Fruit fly (Drosophila melanogaster) whole organism, embryonic: ENCODE data around the gene CG7728.

Experiments used
- Ada2b ChIP-seq: fragments of 200-800 bp; sonication (Bioruptor generic); IDR thresholded peaks from 2 replicates; pipeline ENCODE4 v1.3.6; 2022; ENCODE audit warnings: missing biosample characterization, missing genetic modification characterization
- Atf3 ChIP-seq: fragments of 200-800 bp; sonication (Bioruptor generic); optimal IDR thresholded peaks from 3 replicates; lab custom pipeline; 2016; ENCODE audit warnings: missing biosample characterization, missing genetic modification characterization
- Awh ChIP-seq: fragments of 200-800 bp; sonication (Bioruptor generic); IDR thresholded peaks from 2 replicates; pipeline ENCODE4, ENCODE4 v1.3.6; 2022; ENCODE audit warnings: missing biosample characterization, missing genetic modification characterization
- CG10462 ChIP-seq: fragments of 200-800 bp; sonication (Bioruptor generic); optimal IDR thresholded peaks from 2 replicates; lab custom pipeline; 2016; ENCODE audit warnings: missing biosample characterization, missing genetic modification characterization
- CG12071 ChIP-seq: fragments of 200-800 bp; sonication (Bioruptor generic); optimal IDR thresholded peaks from 3 replicates; lab custom pipeline; 2018; ENCODE audit warnings: missing biosample characterization, mild to moderate bottlenecking, missing genetic modification characterization
- CG12104 ChIP-seq: fragments of 200-800 bp; sonication (Bioruptor generic); optimal IDR thresholded peaks from 3 replicates; lab custom pipeline; 2016; ENCODE audit warnings: missing biosample characterization, missing genetic modification characterization
- CG14441 ChIP-seq: fragments of 200-800 bp; sonication (Bioruptor generic); IDR thresholded peaks from 2 replicates; pipeline ENCODE4 v1.3.6; 2022; ENCODE audit warnings: missing biosample characterization, missing genetic modification characterization
- CG17328 ChIP-seq: fragments of 200-800 bp; sonication (Bioruptor generic); IDR thresholded peaks from 2 replicates; pipeline ENCODE4 v1.3.6; 2022; ENCODE audit warnings: missing biosample characterization, missing genetic modification characterization
- CG17802 ChIP-seq: fragments of 200-800 bp; sonication (Bioruptor generic); optimal IDR thresholded peaks from 2 replicates; lab custom pipeline; 2018; ENCODE audit warnings: missing biosample characterization, mild to moderate bottlenecking, missing genetic modification characterization, moderate library complexity
- CG2120 ChIP-seq: fragments of 200-800 bp; sonication (Bioruptor generic); optimal IDR thresholded peaks from 3 replicates; lab custom pipeline; 2016; ENCODE audit warnings: missing biosample characterization, missing genetic modification characterization
- CG32767 ChIP-seq: fragments of 200-800 bp; sonication (Bioruptor generic); IDR thresholded peaks from 2 replicates; pipeline ENCODE4 v1.3.6; 2022; ENCODE audit warnings: missing biosample characterization, missing genetic modification characterization
- CG4424 ChIP-seq: fragments of 200-800 bp; sonication (Bioruptor generic); optimal IDR thresholded peaks from 3 replicates; lab custom pipeline; 2016; ENCODE audit warnings: missing biosample characterization, missing genetic modification characterization
- CG5953 ChIP-seq: fragments of 200-800 bp; sonication (Bioruptor generic); IDR thresholded peaks from 2 replicates; pipeline ENCODE4 v1.3.6; 2022; ENCODE audit warnings: missing biosample characterization, missing genetic modification characterization
- CG6254 ChIP-seq: fragments of 200-800 bp; sonication (Bioruptor generic); optimal IDR thresholded peaks from 3 replicates; lab custom pipeline; 2017; ENCODE audit warnings: mild to moderate bottlenecking, missing biosample characterization, missing genetic modification reagents, missing genetic modification characterization
- CG7271 ChIP-seq: fragments of 200-800 bp; sonication (Bioruptor generic); optimal IDR thresholded peaks from 2 replicates; lab custom pipeline; 2018; ENCODE audit warnings: missing biosample characterization, mild to moderate bottlenecking, missing genetic modification characterization, moderate library complexity
- CG7556 ChIP-seq: fragments of 200-800 bp; sonication (Bioruptor generic); optimal IDR thresholded peaks from 2 replicates; lab custom pipeline; 2017; ENCODE audit warnings: missing biosample characterization, mild to moderate bottlenecking, missing genetic modification characterization
- CG7839 ChIP-seq: fragments of 200-800 bp; sonication (Bioruptor generic); optimal IDR thresholded peaks from 3 replicates; lab custom pipeline; 2018; ENCODE audit warnings: missing biosample characterization, mild to moderate bottlenecking, missing genetic modification characterization, moderate library complexity
- CG7963 ChIP-seq: fragments of 200-800 bp; sonication (Bioruptor generic); IDR thresholded peaks from 3 replicates; pipeline ENCODE4 v1.3.6; 2022; ENCODE audit warnings: missing biosample characterization, missing genetic modification characterization; ENCODE audit not compliant: partially characterized antibody
- CG8281 ChIP-seq: fragments of 200-800 bp; sonication (Bioruptor generic); optimal IDR thresholded peaks from 2 replicates; lab custom pipeline; 2018; ENCODE audit warnings: missing biosample characterization, mild to moderate bottlenecking, missing genetic modification characterization, moderate library complexity
- Camta ChIP-seq: fragments of 200-800 bp; sonication (Bioruptor generic); optimal IDR thresholded peaks from 2 replicates; lab custom pipeline; 2016; ENCODE audit warnings: missing biosample characterization, missing genetic modification characterization
- D ChIP-seq, 2 experiments: fragments of 200-800 bp in 1 of 2; fragments of >200 bp in 1 of 2; sonication (Bioruptor generic) in 1 of 2; optimal IDR thresholded peaks; 2 replicates in 1 of 2; 3 replicates in 1 of 2; lab custom pipeline; 2017; ENCODE audit warnings: mild to moderate bottlenecking in 1 of 2, missing biosample characterization in 1 of 2, missing genetic modification characterization in 1 of 2, missing genetic modification reagents in 1 of 2
- H2.0 ChIP-seq: fragments of 200-800 bp; sonication (Bioruptor generic); IDR thresholded peaks from 2 replicates; pipeline ENCODE4 v1.3.6; 2022; ENCODE audit warnings: missing biosample characterization, missing genetic modification characterization
- Hmx ChIP-seq: fragments of 200-800 bp; sonication (Bioruptor generic); optimal IDR thresholded peaks from 2 replicates; lab custom pipeline; 2016; ENCODE audit warnings: missing biosample characterization, missing genetic modification characterization
- Jarid2 ChIP-seq: fragments of 200-800 bp; sonication (Bioruptor generic); optimal IDR thresholded peaks from 3 replicates; lab custom pipeline; 2017; ENCODE audit warnings: mild to moderate bottlenecking, missing biosample characterization, missing genetic modification reagents, missing genetic modification characterization
- Nf-YB ChIP-seq: fragments of 200-800 bp; sonication (Bioruptor generic); optimal IDR thresholded peaks from 3 replicates; lab custom pipeline; 2019; ENCODE audit warnings: missing biosample characterization, mild to moderate bottlenecking, missing genetic modification characterization, moderate library complexity
- PHDP ChIP-seq: fragments of 200-800 bp; sonication (Bioruptor generic); optimal IDR thresholded peaks from 3 replicates; lab custom pipeline; 2018; ENCODE audit warnings: missing biosample characterization, mild to moderate bottlenecking, missing genetic modification characterization, moderate library complexity
- YL-1 ChIP-seq: fragments of 200-800 bp; sonication (Bioruptor generic); optimal IDR thresholded peaks from 3 replicates; lab custom pipeline; 2017; ENCODE audit warnings: missing biosample characterization, mild to moderate bottlenecking, missing genetic modification characterization
- ac ChIP-seq: fragments of 200-800 bp; sonication (Bioruptor generic); optimal IDR thresholded peaks from 3 replicates; lab custom pipeline; 2017; ENCODE audit warnings: missing biosample characterization, mild to moderate bottlenecking, missing genetic modification characterization
- ara ChIP-seq: fragments of 200-800 bp; sonication (Bioruptor generic); IDR thresholded peaks from 2 replicates; pipeline ENCODE4 v1.3.6; 2022; ENCODE audit warnings: missing biosample characterization, missing genetic modification characterization
- ase ChIP-seq: fragments of 200-800 bp; sonication (Bioruptor generic); IDR thresholded peaks from 3 replicates; pipeline ENCODE4 v1.3.6; 2022; ENCODE audit warnings: missing biosample characterization, missing genetic modification characterization
- bcd ChIP-seq: fragments of 200-800 bp; sonication (Bioruptor generic); optimal IDR thresholded peaks from 2 replicates; lab custom pipeline; 2017; ENCODE audit warnings: missing biosample characterization, mild to moderate bottlenecking, missing genetic modification characterization
- bigmax ChIP-seq: fragments of 200-800 bp; sonication (Bioruptor generic); optimal IDR thresholded peaks from 2 replicates; lab custom pipeline; 2018; ENCODE audit warnings: missing biosample characterization, mild to moderate bottlenecking, missing genetic modification characterization
- br ChIP-seq: fragments of >200 bp; optimal IDR thresholded peaks from 2 replicates; lab custom pipeline; 2017
- fd96Cb ChIP-seq: fragments of 200-800 bp; sonication (Bioruptor generic); optimal IDR thresholded peaks from 2 replicates; lab custom pipeline; 2018; ENCODE audit warnings: missing biosample characterization, mild to moderate bottlenecking, missing genetic modification characterization, moderate library complexity
- gem ChIP-seq: fragments of 200-800 bp; sonication (Bioruptor generic); optimal IDR thresholded peaks from 2 replicates; lab custom pipeline; 2019; ENCODE audit warnings: missing biosample characterization, mild to moderate bottlenecking, missing genetic modification characterization, moderate library complexity
- ham ChIP-seq: fragments of 200-800 bp; sonication (Bioruptor generic); IDR thresholded peaks from 2 replicates; pipeline ENCODE4 v1.3.6; 2022; ENCODE audit warnings: missing biosample characterization, missing genetic modification characterization
- knrl ChIP-seq: fragments of 200-800 bp; sonication (Bioruptor generic); IDR thresholded peaks from 3 replicates; pipeline ENCODE4 v1.3.6; 2022; ENCODE audit warnings: missing biosample characterization, missing genetic modification characterization; ENCODE audit not compliant: partially characterized antibody
- lbe ChIP-seq: fragments of 200-800 bp; sonication (Bioruptor generic); optimal IDR thresholded peaks from 2 replicates; lab custom pipeline; 2016; ENCODE audit warnings: missing biosample characterization, mild to moderate bottlenecking, missing genetic modification characterization
- lmd ChIP-seq: fragments of 200-800 bp; sonication (Bioruptor generic); IDR thresholded peaks from 2 replicates; pipeline ENCODE4 v1.3.6; 2022; ENCODE audit warnings: missing biosample characterization, missing genetic modification characterization
- otp ChIP-seq: fragments of 200-800 bp; sonication (Bioruptor generic); IDR thresholded peaks from 3 replicates; pipeline ENCODE4, ENCODE4 v1.3.6; 2022; ENCODE audit warnings: missing biosample characterization, missing genetic modification characterization
- pum ChIP-seq: fragments of 200-800 bp; sonication (Bioruptor generic); optimal IDR thresholded peaks from 2 replicates; lab custom pipeline; 2016; ENCODE audit warnings: missing biosample characterization, missing genetic modification characterization
- scrt ChIP-seq: fragments of 200-800 bp; sonication (Bioruptor generic); optimal IDR thresholded peaks from 2 replicates; lab custom pipeline; 2018; ENCODE audit warnings: missing biosample characterization, mild to moderate bottlenecking, missing genetic modification characterization, moderate library complexity
- slp2 ChIP-seq: fragments of 200-800 bp; sonication (Bioruptor generic); optimal IDR thresholded peaks from 2 replicates; lab custom pipeline; 2016; ENCODE audit warnings: missing biosample characterization, missing genetic modification characterization
- stc ChIP-seq: fragments of 200-800 bp; sonication (Bioruptor generic); IDR thresholded peaks from 2 replicates; pipeline ENCODE4 v1.3.6; 2022; ENCODE audit warnings: missing biosample characterization, missing genetic modification characterization
- tgo ChIP-seq: fragments of 200-800 bp; sonication (Bioruptor generic); IDR thresholded peaks from 3 replicates; pipeline ENCODE4 v1.3.6; 2022; ENCODE audit warnings: missing biosample characterization, missing genetic modification characterization
- toy ChIP-seq: fragments of 200-800 bp; sonication (Bioruptor generic); IDR thresholded peaks from 2 replicates; pipeline ENCODE4 v1.3.6; 2022; ENCODE audit warnings: missing biosample characterization, missing genetic modification characterization
- tup ChIP-seq: fragments of 200-800 bp; sonication (Bioruptor generic); optimal IDR thresholded peaks from 2 replicates; lab custom pipeline; 2016; ENCODE audit warnings: missing biosample characterization, mild to moderate bottlenecking, missing genetic modification characterization, moderate library complexity
- wdn ChIP-seq: fragments of 200-800 bp; sonication (Bioruptor generic); IDR thresholded peaks from 2 replicates; pipeline ENCODE4 v1.3.6; 2022; ENCODE audit warnings: missing biosample characterization, missing genetic modification characterization
- zfh1 ChIP-seq: fragments of 200-800 bp; sonication (Bioruptor generic); IDR thresholded peaks from 3 replicates; pipeline ENCODE4 v1.3.6; 2022; ENCODE audit warnings: missing biosample characterization, missing genetic modification characterization

Gene CG7728

dm6 chr3L:17009715-17010491, 6.4 kb upstream of the CG7728 start (continued):
- peak; percentile 36 for TF ChIP-seq CG14441 (GFP tag; lab: Robert Waterston, UW)
- peak; percentile 25 for TF ChIP-seq bcd (GFP tag; lab: Kevin White, UChicago)
- TF ChIP-seq br = no peak
- TF ChIP-seq CG7271 (tag; lab: Kevin White, UChicago) = no peak
- TF ChIP-seq wdn (GFP tag; lab: Robert Waterston, UW) = no peak
- no peak for TF ChIP-seq ase (GFP tag; lab: Robert Waterston, UW)
- TF ChIP-seq lbe (GFP tag; lab: Kevin White, UChicago) = peak; percentile 34
- no peak for TF ChIP-seq CG17802 (tag; lab: Kevin White, UChicago)
- peak; percentile 36; the same call in 1 of the 2 replicates for TF ChIP-seq lmd (GFP tag; lab: Robert Waterston, UW)
- TF ChIP-seq Camta (GFP tag; lab: Kevin White, UChicago) = no peak
- TF ChIP-seq toy (GFP tag; lab: Robert Waterston, UW) = no peak
- TF ChIP-seq pum (GFP tag; lab: Kevin White, UChicago) = no peak
- TF ChIP-seq ara (GFP tag; lab: Robert Waterston, UW) = peak; percentile 38; the same call in 1 of the 2 replicates
- TF ChIP-seq Awh (GFP tag; lab: Robert Waterston, UW) = 0 out of 2 replicates have a peak, but pooled peaks have one; percentile 26
- peak; percentile 29; the same call in 2 of the 3 replicates for TF ChIP-seq tgo (GFP tag; lab: Robert Waterston, UW)
- no peak for TF ChIP-seq otp (GFP tag; lab: Robert Waterston, UW)
- peak; percentile 45; the same call in 1 of the 2 replicates for TF ChIP-seq stc (GFP tag; lab: Robert Waterston, UW)
- TF ChIP-seq PHDP = peak; percentile 33
- no peak for TF ChIP-seq YL-1
- 0 out of 2 replicates have a peak, but pooled peaks have one; percentile 10 for TF ChIP-seq CG5953 (GFP tag; lab: Robert Waterston, UW)
- TF ChIP-seq CG4424 = peak; percentile 34
- peak; percentile 50 for TF ChIP-seq scrt (GFP tag; lab: Kevin White, UChicago)
- TF ChIP-seq slp2 (GFP tag; lab: Kevin White, UChicago) = no peak
- TF ChIP-seq CG17328 (GFP tag; lab: Robert Waterston, UW) = 0 out of 2 replicates have a peak, but pooled peaks have one; percentile 3
- peak; percentile 37 for TF ChIP-seq CG12071 (GFP tag; lab: Kevin White, UChicago)
- TF ChIP-seq ac (GFP tag; lab: Kevin White, UChicago) = no peak
- no peak for TF ChIP-seq bigmax (GFP tag; lab: Kevin White, UChicago)
- no peak for TF ChIP-seq D (optimal IDR thresholded peaks at IDR 0.05; lab: Kevin White, UChicago)
- no peak for TF ChIP-seq D (GFP tag; optimal IDR thresholded peaks at IDR 0.05; lab: Kevin White, UChicago)
- peak; percentile 49 for TF ChIP-seq CG2120 (GFP tag; lab: Kevin White, UChicago)
- TF ChIP-seq tup = no peak
- TF ChIP-seq Hmx (GFP tag; lab: Kevin White, UChicago) = no peak
- peak; percentile 37; the same call in 1 of the 2 replicates for TF ChIP-seq Ada2b (GFP tag; lab: Robert Waterston, UW)
- no peak for TF ChIP-seq CG12104 (GFP tag; lab: Kevin White, UChicago)
- peak; percentile 73 for TF ChIP-seq CG32767 (GFP tag; lab: Robert Waterston, UW)
- peak; percentile 16; the same call in 1 of the 2 replicates for TF ChIP-seq H2.0 (GFP tag; lab: Robert Waterston, UW)
- peak; percentile 54 for TF ChIP-seq CG7556 (GFP tag; lab: Kevin White, UChicago)
- peak; percentile 25 for TF ChIP-seq Jarid2 (GFP tag; lab: Kevin White, UChicago)
- no peak for TF ChIP-seq CG8281
- TF ChIP-seq ham (GFP tag; lab: Robert Waterston, UW) = no peak
- peak; percentile 46 for TF ChIP-seq Nf-YB (GFP tag; lab: Kevin White, UChicago)
- no peak for TF ChIP-seq knrl (GFP tag; lab: Robert Waterston, UW)
- TF ChIP-seq gem (tag; lab: Kevin White, UChicago) = peak; percentile 61
- 0 out of 3 replicates have a peak, but pooled peaks have one; percentile 45 for TF ChIP-seq CG7963 (GFP tag; lab: Robert Waterston, UW)
- TF ChIP-seq zfh1 (GFP tag; lab: Robert Waterston, UW) = peak; percentile 51
- TF ChIP-seq Atf3 (GFP tag; lab: Kevin White, UChicago) = no peak
- peak; percentile 22 for TF ChIP-seq CG10462 (GFP tag; lab: Kevin White, UChicago)
- no peak for TF ChIP-seq CG6254 (GFP tag; lab: Kevin White, UChicago)
- peak; percentile 60 for TF ChIP-seq CG7839 (tag; lab: Kevin White, UChicago)
- TF ChIP-seq fd96Cb (tag; lab: Kevin White, UChicago) = peak; percentile 16
